Fruit fly (Drosophila melanogaster) whole organism, embryonic: ENCODE data around the gene CG9932.
A peak's percentile ranks its signal among the peaks of the same experiment; 100 is the strongest.

ENCODE experiments used
- B-H1 ChIP-seq: fragments of 200-800 bp; sonication (Bioruptor generic); IDR thresholded peaks from 3 replicates; pipeline ENCODE4 v1.3.6; 2022; ENCODE audit warnings: missing biosample characterization, missing genetic modification characterization
- Bgb ChIP-seq: fragments of 200-800 bp; sonication (Bioruptor generic); IDR thresholded peaks from 2 replicates; pipeline ENCODE4 v1.3.6; 2022; ENCODE audit warnings: missing biosample characterization, missing genetic modification characterization; ENCODE audit not compliant: partially characterized antibody
- CG10366 ChIP-seq: fragments of 200-800 bp; sonication (Bioruptor generic); IDR thresholded peaks from 2 replicates; pipeline ENCODE4 v1.3.6; 2022; ENCODE audit warnings: missing biosample characterization, missing genetic modification characterization
- CG11723 ChIP-seq: fragments of 200-800 bp; sonication (Bioruptor generic); optimal IDR thresholded peaks from 2 replicates; lab custom pipeline; 2017; ENCODE audit warnings: missing biosample characterization, mild to moderate bottlenecking, missing genetic modification characterization
- CG12299 ChIP-seq: fragments of 200-800 bp; sonication (Bioruptor generic); optimal IDR thresholded peaks from 2 replicates; lab custom pipeline; 2018; ENCODE audit warnings: missing biosample characterization, mild to moderate bottlenecking, missing genetic modification characterization
- CG12942 ChIP-seq: fragments of 200-800 bp; sonication (Bioruptor generic); optimal IDR thresholded peaks from 3 replicates; lab custom pipeline; 2016; ENCODE audit warnings: missing biosample characterization, missing genetic modification characterization
- CG13775 ChIP-seq: fragments of 200-800 bp; sonication (Bioruptor generic); optimal IDR thresholded peaks from 3 replicates; lab custom pipeline; 2017; ENCODE audit warnings: missing biosample characterization, mild to moderate bottlenecking, missing genetic modification characterization
- CG14014 ChIP-seq: fragments of 200-800 bp; sonication (Bioruptor generic); IDR thresholded peaks from 2 replicates; pipeline ENCODE4 v1.3.6; 2022; ENCODE audit warnings: missing biosample characterization, missing genetic modification characterization
- CG14050 ChIP-seq: fragments of 200-800 bp; sonication (Bioruptor generic); IDR thresholded peaks from 3 replicates; pipeline ENCODE4 v1.3.6; 2022; ENCODE audit warnings: missing biosample characterization, missing genetic modification characterization
- CG15073 ChIP-seq: fragments of 200-800 bp; sonication (Bioruptor generic); optimal IDR thresholded peaks from 2 replicates; lab custom pipeline; 2016; ENCODE audit warnings: missing biosample characterization, missing genetic modification characterization
- CG15479 ChIP-seq: fragments of 200-800 bp; sonication (Bioruptor generic); optimal IDR thresholded peaks from 3 replicates; lab custom pipeline; 2019; ENCODE audit warnings: missing biosample characterization, mild to moderate bottlenecking, missing genetic modification characterization, moderate library complexity
- CG15514 ChIP-seq: fragments of 200-800 bp; sonication (Bioruptor generic); optimal IDR thresholded peaks from 3 replicates; lab custom pipeline; 2017; ENCODE audit warnings: missing biosample characterization, missing genetic modification characterization, mild to moderate bottlenecking, moderate library complexity, missing genetic modification reagents
- CG16813 ChIP-seq: fragments of 200-800 bp; sonication (Bioruptor generic); IDR thresholded peaks from 3 replicates; pipeline ENCODE4 v1.3.6; 2022; ENCODE audit warnings: missing biosample characterization, missing genetic modification characterization; ENCODE audit not compliant: partially characterized antibody
- CG16815 ChIP-seq: fragments of 200-800 bp; sonication (Bioruptor generic); optimal IDR thresholded peaks from 3 replicates; lab custom pipeline; 2017; ENCODE audit warnings: missing biosample characterization, mild to moderate bottlenecking, missing genetic modification characterization
- CG16863 ChIP-seq: fragments of 200-800 bp; sonication (Bioruptor generic); optimal IDR thresholded peaks from 3 replicates; lab custom pipeline; 2016; ENCODE audit warnings: missing biosample characterization, missing genetic modification characterization
- CG30020 ChIP-seq: fragments of 200-800 bp; optimal IDR thresholded peaks from 2 replicates; lab custom pipeline; 2019; ENCODE audit warnings: missing biosample characterization, mild to moderate bottlenecking, missing genetic modification characterization, moderate library complexity
- CG33213 ChIP-seq: fragments of 200-800 bp; sonication (Bioruptor generic); optimal IDR thresholded peaks from 3 replicates; lab custom pipeline; 2016; ENCODE audit warnings: missing biosample characterization, missing genetic modification characterization
- CG4404 ChIP-seq: fragments of 200-800 bp; sonication (Bioruptor generic); IDR thresholded peaks from 2 replicates; pipeline ENCODE4 v1.3.6; 2022; ENCODE audit warnings: missing biosample characterization, missing genetic modification characterization
- CG4617 ChIP-seq: fragments of 200-800 bp; sonication (Bioruptor generic); optimal IDR thresholded peaks from 3 replicates; lab custom pipeline; 2016; ENCODE audit warnings: missing biosample characterization, missing genetic modification characterization, borderline replicate concordance
- CG6854 ChIP-seq: fragments of 200-800 bp; sonication (Bioruptor generic); optimal IDR thresholded peaks from 3 replicates; lab custom pipeline; 2017; ENCODE audit warnings: missing biosample characterization, mild to moderate bottlenecking, missing genetic modification characterization
- CG8290 ChIP-seq, 3 experiments: fragments of 200-800 bp; sonication (Bioruptor generic); optimal IDR thresholded peaks; 2 replicates each; lab custom pipeline; 2016 to 2019; ENCODE audit warnings: missing biosample characterization in 3 of 3, missing genetic modification characterization in 3 of 3, mild to moderate bottlenecking in 2 of 3, moderate library complexity in 1 of 3
- CG9609 ChIP-seq: fragments of 200-800 bp; sonication (Bioruptor generic); optimal IDR thresholded peaks from 3 replicates; lab custom pipeline; 2016; ENCODE audit warnings: missing biosample characterization, missing genetic modification characterization
- CrebB ChIP-seq: fragments of 200-800 bp; sonication (Bioruptor generic); optimal IDR thresholded peaks from 3 replicates; lab custom pipeline; 2018; ENCODE audit warnings: missing biosample characterization, mild to moderate bottlenecking, missing genetic modification characterization
- D19B ChIP-seq: fragments of 200-800 bp; sonication (Bioruptor generic); optimal IDR thresholded peaks from 2 replicates; lab custom pipeline; 2017; ENCODE audit warnings: missing biosample characterization, mild to moderate bottlenecking, missing genetic modification characterization
- ERR ChIP-seq: fragments of 200-800 bp; sonication (Bioruptor generic); optimal IDR thresholded peaks from 2 replicates; lab custom pipeline; 2016; ENCODE audit warnings: missing biosample characterization, missing genetic modification characterization
- HLH4C ChIP-seq: fragments of 200-800 bp; sonication (Bioruptor generic); IDR thresholded peaks from 3 replicates; pipeline ENCODE4 v1.3.6; 2022; ENCODE audit warnings: missing biosample characterization, missing genetic modification characterization; ENCODE audit not compliant: partially characterized antibody
- Kr ChIP-seq: fragments of 200-800 bp; sonication (Bioruptor generic); optimal IDR thresholded peaks from 2 replicates; lab custom pipeline; 2017; ENCODE audit warnings: missing biosample characterization, mild to moderate bottlenecking, missing genetic modification characterization
- Med ChIP-seq: fragments of 200-800 bp; sonication (Bioruptor generic); peaks from one replicate; lab custom pipeline; 2016; ENCODE audit warnings: missing biosample characterization, missing genetic modification characterization, mild to moderate bottlenecking, inconsistent platforms, moderate library complexity
- Mrtf ChIP-seq: fragments of 200-800 bp; sonication (Bioruptor generic); IDR thresholded peaks from 3 replicates; pipeline ENCODE4 v1.3.6; 2022; ENCODE audit warnings: missing biosample characterization, missing genetic modification characterization
- Neu2 ChIP-seq: fragments of 200-800 bp; sonication (Bioruptor generic); optimal IDR thresholded peaks from 3 replicates; lab custom pipeline; 2016; ENCODE audit warnings: missing biosample characterization, missing genetic modification characterization, borderline replicate concordance
- Optix ChIP-seq: fragments of 200-800 bp; sonication (Bioruptor generic); IDR thresholded peaks from 3 replicates; pipeline ENCODE4 v1.3.6; 2022; ENCODE audit warnings: missing biosample characterization, missing genetic modification characterization
- PHDP ChIP-seq: fragments of 200-800 bp; sonication (Bioruptor generic); optimal IDR thresholded peaks from 3 replicates; lab custom pipeline; 2018; ENCODE audit warnings: missing biosample characterization, mild to moderate bottlenecking, missing genetic modification characterization, moderate library complexity
- abd-A ChIP-seq: fragments of 200-800 bp; sonication (Bioruptor generic); optimal IDR thresholded peaks from 3 replicates; lab custom pipeline; 2019; ENCODE audit warnings: missing biosample characterization, mild to moderate bottlenecking, missing genetic modification characterization, moderate library complexity
- br ChIP-seq: fragments of >200 bp; optimal IDR thresholded peaks from 2 replicates; lab custom pipeline; 2017
- btn ChIP-seq: fragments of 200-800 bp; sonication (Bioruptor generic); optimal IDR thresholded peaks from 2 replicates; lab custom pipeline; 2016; ENCODE audit warnings: missing biosample characterization, missing genetic modification characterization
- dysf ChIP-seq: fragments of 200-800 bp; sonication (Bioruptor generic); IDR thresholded peaks from 3 replicates; pipeline ENCODE4 v1.3.6; 2022; ENCODE audit warnings: missing biosample characterization, missing genetic modification characterization
- gfzf ChIP-seq: fragments of 200-800 bp; sonication (Bioruptor generic); optimal IDR thresholded peaks from 2 replicates; lab custom pipeline; 2016; ENCODE audit warnings: missing biosample characterization, mild to moderate bottlenecking, missing genetic modification characterization, moderate library complexity
- kah ChIP-seq: fragments of 200-800 bp; sonication (Bioruptor generic); optimal IDR thresholded peaks from 2 replicates; lab custom pipeline; 2018; ENCODE audit warnings: missing biosample characterization, mild to moderate bottlenecking, missing genetic modification characterization
- lilli ChIP-seq: fragments of 200-800 bp; sonication (Bioruptor generic); optimal IDR thresholded peaks from 3 replicates; lab custom pipeline; 2016; ENCODE audit warnings: missing biosample characterization, missing genetic modification characterization
- lola ChIP-seq, 3 experiments: fragments of >200 bp in 2 of 3; fragments of 200-800 bp in 1 of 3; sonication (Bioruptor generic) in 1 of 3; optimal IDR thresholded peaks; 2 replicates each; lab custom pipeline; 2017 to 2019; ENCODE audit warnings: missing biosample characterization in 3 of 3, missing genetic modification characterization in 3 of 3, mild to moderate bottlenecking in 1 of 3, moderate library complexity in 1 of 3
- maf-S ChIP-seq: fragments of 200-800 bp; sonication (Bioruptor generic); optimal IDR thresholded peaks from 2 replicates; lab custom pipeline; 2016; ENCODE audit warnings: missing biosample characterization, missing genetic modification characterization
- odd ChIP-seq: fragments of 200-800 bp; sonication (Bioruptor generic); optimal IDR thresholded peaks from 2 replicates; lab custom pipeline; 2017; ENCODE audit warnings: missing biosample characterization, mild to moderate bottlenecking, missing genetic modification characterization
- org-1 ChIP-seq: fragments of 200-800 bp; sonication (Bioruptor generic); optimal IDR thresholded peaks from 2 replicates; lab custom pipeline; 2017; ENCODE audit warnings: missing biosample characterization, missing genetic modification characterization
- repo ChIP-seq: fragments of 200-800 bp; sonication (Bioruptor generic); optimal IDR thresholded peaks from 2 replicates; lab custom pipeline; 2016; ENCODE audit warnings: missing biosample characterization, missing genetic modification characterization
- sens-2 ChIP-seq: fragments of 200-800 bp; sonication (Bioruptor generic); IDR thresholded peaks from 2 replicates; pipeline ENCODE4 v1.3.6; 2022; ENCODE audit warnings: missing biosample characterization, missing genetic modification characterization
- sim ChIP-seq: fragments of 200-800 bp; sonication (Bioruptor generic); IDR thresholded peaks from 2 replicates; pipeline ENCODE4 v1.3.6; 2022; ENCODE audit warnings: missing biosample characterization, missing genetic modification characterization
- slp2 ChIP-seq: fragments of 200-800 bp; sonication (Bioruptor generic); optimal IDR thresholded peaks from 2 replicates; lab custom pipeline; 2016; ENCODE audit warnings: missing biosample characterization, missing genetic modification characterization
- ssp ChIP-seq: fragments of 200-800 bp; sonication (Bioruptor generic); IDR thresholded peaks from 2 replicates; pipeline ENCODE4 v1.3.6; 2022; ENCODE audit warnings: missing biosample characterization, missing genetic modification characterization
- stc ChIP-seq: fragments of 200-800 bp; sonication (Bioruptor generic); IDR thresholded peaks from 2 replicates; pipeline ENCODE4 v1.3.6; 2022; ENCODE audit warnings: missing biosample characterization, missing genetic modification characterization
- tx ChIP-seq: fragments of 200-800 bp; sonication (Bioruptor generic); optimal IDR thresholded peaks from 2 replicates; lab custom pipeline; 2016; ENCODE audit warnings: missing biosample characterization, missing genetic modification characterization
- usp ChIP-seq: fragments of >200 bp; optimal IDR thresholded peaks from 2 replicates; lab custom pipeline; 2017; ENCODE audit warnings: missing biosample characterization, missing genetic modification characterization

Gene CG9932

DNA sequence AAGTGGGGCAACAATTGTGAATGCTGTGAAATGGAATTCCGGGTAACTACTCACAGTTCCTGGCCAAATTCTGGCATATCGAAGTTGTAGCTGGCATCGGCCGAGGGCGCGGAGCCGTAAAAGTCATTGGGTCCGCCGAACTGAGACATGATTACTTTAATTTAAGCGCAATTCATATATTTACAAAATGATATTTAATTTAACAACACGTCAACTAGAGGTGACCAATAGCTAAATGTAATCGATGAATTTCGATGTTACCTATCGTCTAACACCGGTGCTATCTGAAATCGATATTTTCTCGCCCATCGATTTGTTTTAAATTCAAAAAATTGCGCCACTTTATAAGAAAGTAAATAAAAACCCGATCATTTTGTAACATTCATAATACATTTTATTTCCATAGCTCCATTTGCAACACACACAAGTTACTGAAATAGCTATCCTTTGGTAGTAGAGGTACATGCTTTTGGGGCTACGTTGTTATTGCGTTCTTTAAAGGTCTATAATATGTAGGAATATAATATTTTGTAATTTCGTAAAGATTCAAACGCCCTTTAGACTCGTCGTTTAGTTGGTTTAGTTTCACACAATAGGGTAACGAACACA is 59.4 kb downstream of the CG9932 start, which contains the start of gene Yip1d1 (continued):
- TF ChIP-seq gfzf (GFP tag; lab: Kevin White, UChicago): no peak
- TF ChIP-seq ERR (GFP tag; lab: Kevin White, UChicago): no peak
- no peak for TF ChIP-seq CG12299 (tag; lab: Kevin White, UChicago)
- TF ChIP-seq HLH4C (GFP tag; lab: Robert Waterston, UW): peak; percentile 98
- TF ChIP-seq br (lab: Kevin White, UChicago): no peak
- peak; percentile 58 for TF ChIP-seq Med (GFP tag; lab: Kevin White, UChicago)
- no peak for TF ChIP-seq btn (GFP tag; lab: Kevin White, UChicago)
- TF ChIP-seq stc: no peak
- TF ChIP-seq sens-2 (GFP tag; lab: Robert Waterston, UW): no peak
- TF ChIP-seq D19B (GFP tag; lab: Kevin White, UChicago): no peak
- TF ChIP-seq B-H1 (GFP tag; lab: Robert Waterston, UW): no peak
- no peak for TF ChIP-seq CG9609 (GFP tag; lab: Kevin White, UChicago)
- TF ChIP-seq ssp (GFP tag; lab: Robert Waterston, UW): no peak
- TF ChIP-seq CG11723: no peak
- TF ChIP-seq CG13775 (GFP tag; lab: Kevin White, UChicago): no peak
- TF ChIP-seq CG16815 (GFP tag; lab: Kevin White, UChicago): no peak
- no peak for TF ChIP-seq sim (GFP tag; lab: Robert Waterston, UW)
- no peak for TF ChIP-seq CG16863 (GFP tag; lab: Kevin White, UChicago)
- no peak for TF ChIP-seq repo
- no peak for TF ChIP-seq maf-S (GFP tag; lab: Kevin White, UChicago)
- no peak for TF ChIP-seq org-1 (GFP tag; lab: Kevin White, UChicago)
- no peak for TF ChIP-seq CG4404
- no peak for TF ChIP-seq usp (GFP tag; lab: Kevin White, UChicago)
- no peak for TF ChIP-seq dysf (GFP tag; lab: Robert Waterston, UW)
- no peak for TF ChIP-seq kah (GFP tag; lab: Kevin White, UChicago)
- peak; percentile 18 for TF ChIP-seq PHDP (tag; lab: Kevin White, UChicago)
- TF ChIP-seq lilli: no peak
- no peak for TF ChIP-seq CG14014 (GFP tag; lab: Robert Waterston, UW)
- TF ChIP-seq tx (GFP tag; lab: Kevin White, UChicago): no peak
- TF ChIP-seq Kr (GFP tag; lab: Kevin White, UChicago): no peak
- no peak for TF ChIP-seq Optix (GFP tag; lab: Robert Waterston, UW)
- peak; percentile 1 for TF ChIP-seq CG33213 (GFP tag; lab: Kevin White, UChicago)
- peak; percentile 90 for TF ChIP-seq CG16813 (GFP tag; lab: Robert Waterston, UW)
- TF ChIP-seq CrebB: no peak
- TF ChIP-seq CG15073: no peak
- TF ChIP-seq lola (GFP tag; optimal IDR thresholded peaks at IDR 0.05; lab: Kevin White, UChicago): no peak
- TF ChIP-seq CG14050 (GFP tag; lab: Robert Waterston, UW): no peak
- TF ChIP-seq CG30020 (tag; lab: Kevin White, UChicago): peak; percentile 6
- no peak for TF ChIP-seq CG6854 (GFP tag; lab: Kevin White, UChicago)
- TF ChIP-seq Neu2: no peak
- no peak for TF ChIP-seq slp2 (GFP tag; lab: Kevin White, UChicago)
- TF ChIP-seq odd: no peak
- peak; percentile 97 for TF ChIP-seq Bgb (GFP tag; lab: Robert Waterston, UW)
- no peak for TF ChIP-seq CG10366 (GFP tag; lab: Robert Waterston, UW)
- TF ChIP-seq CG15479 (GFP tag; lab: Kevin White, UChicago): peak; percentile 33
- no peak for TF ChIP-seq CG12942 (GFP tag; lab: Kevin White, UChicago)
- TF ChIP-seq abd-A (tag; lab: Kevin White, UChicago): no peak
- TF ChIP-seq CG15514: peak; percentile 6
- TF ChIP-seq CG8290 (GFP tag; optimal IDR thresholded peaks at IDR 0.05; lab: Kevin White, UChicago): no peak
- TF ChIP-seq CG8290 (tag; optimal IDR thresholded peaks at IDR 0.05; lab: Kevin White, UChicago): no peak
- TF ChIP-seq CG4617 (GFP tag; lab: Kevin White, UChicago): peak; percentile 65
- no peak for TF ChIP-seq Mrtf (GFP tag; lab: Robert Waterston, UW)
